Fruit fly (Drosophila melanogaster) whole organism, wandering third instar larva: ENCODE results near the gene CG31007.
A peak's percentile ranks its signal among the peaks of the same experiment; 100 is the strongest.

Experiments used
- Abd-B ChIP-seq: fragments of >200 bp; optimal IDR thresholded peaks from 2 replicates; lab custom pipeline; 2017; ENCODE audit warnings: missing biosample characterization, missing genetic modification characterization
- CG32264 ChIP-seq: fragments of 200-800 bp; sonication (Bioruptor generic); optimal IDR thresholded peaks from 2 replicates; lab custom pipeline; 2016; ENCODE audit warnings: missing biosample characterization, missing genetic modification characterization
- CG9705 ChIP-seq: fragments of 200-800 bp; sonication (Bioruptor generic); optimal IDR thresholded peaks from 2 replicates; lab custom pipeline; 2018; ENCODE audit warnings: missing biosample characterization, mild to moderate bottlenecking, missing genetic modification characterization
- CrebA ChIP-seq: fragments of 200-800 bp; sonication (Bioruptor generic); optimal IDR thresholded peaks from 2 replicates; lab custom pipeline; 2016; ENCODE audit warnings: missing biosample characterization, mild to moderate bottlenecking, missing genetic modification characterization, borderline replicate concordance
- Dfd ChIP-seq: fragments of >200 bp; optimal IDR thresholded peaks from 2 replicates; lab custom pipeline; 2017; ENCODE audit warnings: missing biosample characterization, missing genetic modification characterization
- Dif ChIP-seq: fragments of 200-275, 200-300 bp; sonication (Bioruptor generic); optimal IDR thresholded peaks from 2 replicates; lab custom pipeline; 2018; ENCODE audit warnings: missing biosample characterization, missing genetic modification characterization; ENCODE audit not compliant: partially characterized antibody
- GATAd ChIP-seq: sonication (Bioruptor generic); optimal IDR thresholded peaks from 2 replicates; lab custom pipeline; 2016; ENCODE audit warnings: missing biosample characterization, missing genetic modification characterization
- HLH106 ChIP-seq: fragments of 200-800 bp; optimal IDR thresholded peaks from 3 replicates; lab custom pipeline; 2019; ENCODE audit warnings: missing biosample characterization, mild to moderate bottlenecking, missing genetic modification characterization, moderate library complexity
- Hnf4 ChIP-seq: fragments of 200-800 bp; sonication (Bioruptor generic); optimal IDR thresholded peaks from 2 replicates; lab custom pipeline; 2016; ENCODE audit warnings: missing biosample characterization, mild to moderate bottlenecking, missing genetic modification characterization
- Hr78 ChIP-seq: fragments of >200 bp; optimal IDR thresholded peaks from 2 replicates; lab custom pipeline; 2017; ENCODE audit warnings: missing biosample characterization, missing genetic modification characterization
- Hr83 ChIP-seq: fragments of 200-300 bp; sonication (Bioruptor generic); optimal IDR thresholded peaks from 2 replicates; lab custom pipeline; 2016; ENCODE audit warnings: missing biosample characterization, mild to moderate bottlenecking, missing genetic modification characterization, moderate library complexity; ENCODE audit not compliant: poor library complexity, severe bottlenecking
- Jra ChIP-seq: sonication (Bioruptor generic); optimal IDR thresholded peaks from 2 replicates; lab custom pipeline; 2016; ENCODE audit warnings: missing biosample characterization, missing genetic modification characterization
- Rel ChIP-seq, 2 experiments: fragments of 200-800 bp; sonication (Bioruptor generic) in 1 of 2; optimal IDR thresholded peaks; 2 replicates in 1 of 2; 3 replicates in 1 of 2; lab custom pipeline; 2016 to 2019; ENCODE audit warnings: mild to moderate bottlenecking in 2 of 2, missing biosample characterization in 2 of 2, missing genetic modification characterization in 2 of 2, moderate library complexity in 1 of 2
- Sp1 ChIP-seq: fragments of 200-800 bp; sonication (Bioruptor generic); optimal IDR thresholded peaks from 3 replicates; lab custom pipeline; 2019; ENCODE audit warnings: missing biosample characterization, mild to moderate bottlenecking, missing genetic modification characterization, moderate library complexity
- Vsx2 ChIP-seq: fragments of 200-300, 225-300 bp; sonication (Bioruptor generic); optimal IDR thresholded peaks from 2 replicates; lab custom pipeline; 2018; ENCODE audit warnings: missing biosample characterization, missing genetic modification characterization; ENCODE audit not compliant: partially characterized antibody
- brk ChIP-seq: fragments of 200-800 bp; sonication (Bioruptor generic); optimal IDR thresholded peaks from 2 replicates; lab custom pipeline; 2016; ENCODE audit warnings: missing biosample characterization, mild to moderate bottlenecking, missing genetic modification characterization
- dl ChIP-seq, 2 experiments: fragments of 175-275, 200-275 bp in 1 of 2; fragments of 200-275 bp in 1 of 2; sonication (Bioruptor generic); optimal IDR thresholded peaks; lab custom pipeline; 2018; ENCODE audit warnings: mild to moderate bottlenecking in 2 of 2, missing biosample characterization in 2 of 2, missing genetic modification characterization in 2 of 2, moderate library complexity in 2 of 2; ENCODE audit not compliant: partially characterized antibody in 2 of 2, insufficient read depth in 1 of 2
- dmrt93B ChIP-seq: fragments of 200-800 bp; sonication (Bioruptor generic); optimal IDR thresholded peaks from 2 replicates; lab custom pipeline; 2018; ENCODE audit warnings: missing biosample characterization, mild to moderate bottlenecking, missing genetic modification characterization
- dsf ChIP-seq: sonication (Bioruptor generic); optimal IDR thresholded peaks from 2 replicates; lab custom pipeline; 2016; ENCODE audit warnings: missing biosample characterization, missing genetic modification characterization, borderline replicate concordance
- ey ChIP-seq: fragments of 200-800 bp; sonication (Bioruptor generic); optimal IDR thresholded peaks from 2 replicates; lab custom pipeline; 2016; ENCODE audit warnings: missing biosample characterization, missing genetic modification characterization
- foxo ChIP-seq, 2 experiments: fragments of 200-800 bp; sonication (Bioruptor generic); optimal IDR thresholded peaks; 2 replicates in 1 of 2; 3 replicates in 1 of 2; lab custom pipeline; 2016 to 2017; ENCODE audit warnings: missing biosample characterization in 2 of 2, missing genetic modification characterization in 2 of 2
- jim ChIP-seq: fragments of 175-275, 200-325 bp; sonication (Bioruptor generic); optimal IDR thresholded peaks from 2 replicates; lab custom pipeline; 2016; ENCODE audit warnings: missing biosample characterization, mild to moderate bottlenecking, missing genetic modification characterization
- pan ChIP-seq: fragments of >200 bp; optimal IDR thresholded peaks from 2 replicates; lab custom pipeline; 2017
- psq ChIP-seq: fragments of 200-800 bp; sonication (Bioruptor generic); optimal IDR thresholded peaks from 3 replicates; lab custom pipeline; 2017; ENCODE audit warnings: missing biosample characterization, mild to moderate bottlenecking, missing genetic modification characterization, moderate library complexity
- rgr ChIP-seq: fragments of 200-800 bp; sonication (Bioruptor generic); optimal IDR thresholded peaks from 3 replicates; lab custom pipeline; 2016; ENCODE audit warnings: missing biosample characterization, mild to moderate bottlenecking, missing genetic modification characterization
- sage ChIP-seq: fragments of 200-800 bp; sonication (Bioruptor generic); optimal IDR thresholded peaks from 2 replicates; lab custom pipeline; 2016; ENCODE audit warnings: missing biosample characterization, mild to moderate bottlenecking, missing genetic modification characterization
- tai ChIP-seq: sonication (Bioruptor generic); optimal IDR thresholded peaks from 2 replicates; lab custom pipeline; 2016; ENCODE audit warnings: missing biosample characterization, missing genetic modification characterization
- usp ChIP-seq: fragments of >200 bp; optimal IDR thresholded peaks from 2 replicates; lab custom pipeline; 2017; ENCODE audit warnings: missing biosample characterization, missing genetic modification characterization
- woc ChIP-seq: sonication (Bioruptor generic); optimal IDR thresholded peaks from 2 replicates; lab custom pipeline; 2016; ENCODE audit warnings: missing biosample characterization, mild to moderate bottlenecking, missing genetic modification characterization

CG31007 gene

dm6 chr3R:31016715-31017114 lies 24.5 kb upstream of the CG31007 start, which contains the start of gene 5-HT7:
Gene 5-HT7, minus strand, starts transcription at chr3R:31016875.
- TF ChIP-seq dl (GFP tag; optimal IDR thresholded peaks at IDR 0.05; lab: Kevin White, UChicago; ENCODE audit: insufficient read depth in 1 of 2, partially characterized antibody in 2 of 2) (peak in 1 of 2 experiments; percentile 59), Dif (peak; percentile 38), Dfd (GFP tag; lab: Kevin White, UChicago) (no peak), ey (GFP tag; lab: Kevin White, UChicago) (no peak), Vsx2 (GFP tag; lab: Kevin White, UChicago) (peak; percentile 15), Hr78 (no peak)
- TF ChIP-seq, all 38 proteins: peak for 3

DNA sequence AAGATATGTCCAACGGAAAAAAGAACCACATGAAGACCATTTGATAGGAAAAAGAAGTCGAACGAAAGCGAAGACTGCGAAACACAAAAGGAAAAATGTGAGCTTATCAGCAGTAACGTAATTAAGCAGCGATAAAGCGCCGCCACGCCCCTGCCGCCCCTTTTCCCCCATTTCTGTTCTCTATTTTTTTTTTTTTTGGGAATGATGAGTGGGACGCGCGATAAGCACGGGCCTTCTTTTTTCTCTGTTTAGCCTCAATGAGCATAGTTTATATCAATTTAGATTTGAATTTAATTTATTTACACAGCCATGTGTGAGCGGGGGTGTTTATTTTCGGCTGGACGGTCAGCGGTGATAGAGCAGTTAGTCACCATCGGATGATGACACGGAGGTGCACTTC lies 17.8 kb upstream of the CG31007 start:
- TF ChIP-seq Dfd (GFP tag; lab: Kevin White, UChicago) (no peak), GATAd (GFP tag; lab: Kevin White, UChicago) (no peak)

DNA sequence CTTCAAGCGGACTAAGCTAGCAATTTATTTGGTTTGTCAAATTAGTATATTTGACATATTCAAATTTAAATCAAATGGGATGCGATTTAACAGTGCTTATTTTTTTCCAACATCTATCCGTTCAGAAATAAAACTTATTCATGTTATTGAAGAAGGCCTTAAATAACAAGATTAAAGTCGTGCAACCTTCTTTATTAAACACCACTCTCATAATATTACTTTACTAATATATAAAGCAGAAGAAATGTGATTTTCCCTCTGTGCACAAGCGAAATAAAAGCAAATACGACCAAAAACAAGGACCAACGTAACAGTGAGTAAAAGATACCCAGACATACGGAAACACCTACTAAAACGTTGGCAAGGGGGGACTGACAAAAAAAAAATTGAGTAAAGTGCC lies 14.3 kb upstream of the CG31007 start:
- TF ChIP-seq Jra (GFP tag; lab: Kevin White, UChicago) (no peak), sage (no peak), psq (no peak), Vsx2 (GFP tag; lab: Kevin White, UChicago) (no peak), pan (lab: Kevin White, UChicago) (no peak), CrebA (GFP tag; lab: Kevin White, UChicago) (no peak), CG9705 (no peak), Hr78 (no peak), jim (GFP tag; lab: Kevin White, UChicago) (no peak), Hnf4 (no peak), Sp1 (no peak), HLH106 (tag; lab: Kevin White, UChicago) (no peak), brk (no peak)

DNA sequence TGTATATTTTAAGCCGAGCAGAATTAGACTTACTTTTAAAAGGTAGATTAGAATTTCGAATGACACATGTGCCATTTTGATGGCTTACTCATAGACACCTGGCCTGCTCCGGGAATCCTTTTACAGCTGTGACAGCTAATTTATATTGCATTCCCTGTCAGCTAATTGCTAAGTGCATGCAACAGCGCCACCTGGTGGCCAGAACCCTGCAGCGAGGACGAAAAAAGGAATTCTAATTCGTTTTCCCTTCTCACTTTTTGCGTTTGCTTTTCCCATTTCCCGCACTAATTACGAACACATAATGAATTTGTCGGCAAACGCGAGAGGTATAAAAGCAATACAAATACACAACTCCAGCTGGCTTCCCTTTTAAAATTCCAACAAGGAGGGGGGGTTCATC lies 2.3 kb downstream of the CG31007 start, which contains the start of gene CG31008:
TSS of gene CG31008 (minus strand) at position 59 of the 400 bp plus-strand sequence.
- TF ChIP-seq Jra (GFP tag; lab: Kevin White, UChicago) = no peak
- no peak for TF ChIP-seq Vsx2 (GFP tag; lab: Kevin White, UChicago)
- no peak for TF ChIP-seq jim (GFP tag; lab: Kevin White, UChicago)
- no peak for TF ChIP-seq sage
- TF ChIP-seq CG9705 = no peak
- no peak for TF ChIP-seq Dif
- TF ChIP-seq usp = no peak
- TF ChIP-seq woc (GFP tag; lab: Kevin White, UChicago) = no peak
- TF ChIP-seq pan (lab: Kevin White, UChicago) = no peak
- TF ChIP-seq rgr (GFP tag; lab: Kevin White, UChicago) = no peak
- no peak for TF ChIP-seq Hr78
- TF ChIP-seq Rel (GFP tag; optimal IDR thresholded peaks at IDR 0.05; lab: Kevin White, UChicago) = no peak
- no peak for TF ChIP-seq Rel (tag; optimal IDR thresholded peaks at IDR 0.05; lab: Kevin White, UChicago)
- no peak for TF ChIP-seq ey (GFP tag; lab: Kevin White, UChicago)
- no peak for TF ChIP-seq GATAd (GFP tag; lab: Kevin White, UChicago)

- TF ChIP-seq CG32264 (GFP tag; lab: Kevin White, UChicago) (no peak), Hr78 (no peak), brk (no peak), Jra (GFP tag; lab: Kevin White, UChicago) (no peak), CrebA (GFP tag; lab: Kevin White, UChicago) (no peak), Vsx2 (GFP tag; lab: Kevin White, UChicago) (no peak), dmrt93B (no peak), usp (no peak), Dfd (GFP tag; lab: Kevin White, UChicago) (no peak), Hnf4 (no peak), HLH106 (tag; lab: Kevin White, UChicago) (no peak), foxo (GFP tag; optimal IDR thresholded peaks at IDR 0.05; lab: Kevin White, UChicago) (no peak)
- TF ChIP-seq, all 38 proteins: peak for 0
These were observed 28.0 kb downstream of the CG31007 start, which contains the start of gene Ctr1C for dm6 chr3R:30964220-30964619. Gene Ctr1C, minus strand, starts transcription at chr3R:30964320.

DNA sequence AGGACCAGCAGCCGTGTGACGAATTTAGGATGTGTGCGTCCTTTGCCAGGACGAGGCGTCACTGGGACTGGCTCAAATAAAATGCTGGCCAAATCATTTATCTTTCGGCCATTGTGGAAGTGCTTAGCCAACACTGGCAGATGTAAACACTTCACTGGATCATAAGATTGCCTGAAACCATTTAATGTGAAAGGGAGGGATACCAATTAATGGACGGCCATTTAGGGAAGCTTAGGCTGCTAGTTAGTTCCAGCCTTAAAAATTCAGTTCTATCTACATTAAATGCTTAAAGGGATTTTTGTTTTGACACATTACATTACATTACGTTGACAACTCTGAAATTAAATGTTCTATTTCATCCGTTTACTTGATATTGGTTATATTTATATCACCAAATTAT lies 32.9 kb downstream of the CG31007 start, which contains the start of gene CG15548:
TSS of gene CG15548 (plus strand) at position 301 of the 400 bp plus-strand sequence.
- no peak for TF ChIP-seq HLH106 (tag; lab: Kevin White, UChicago)
- no peak for TF ChIP-seq Hr78
- no peak for TF ChIP-seq Hr83 (GFP tag; lab: Kevin White, UChicago)
- no peak for TF ChIP-seq woc (GFP tag; lab: Kevin White, UChicago)
- TF ChIP-seq dsf (GFP tag; lab: Kevin White, UChicago) = no peak
- TF ChIP-seq jim (GFP tag; lab: Kevin White, UChicago) = no peak
- TF ChIP-seq Dif = no peak
- no peak for TF ChIP-seq Rel (GFP tag; optimal IDR thresholded peaks at IDR 0.05; lab: Kevin White, UChicago)
- no peak for TF ChIP-seq Rel (tag; optimal IDR thresholded peaks at IDR 0.05; lab: Kevin White, UChicago)
- no peak for TF ChIP-seq Vsx2 (GFP tag; lab: Kevin White, UChicago)
- TF ChIP-seq tai (GFP tag; lab: Kevin White, UChicago) = no peak
- TF ChIP-seq Jra (GFP tag; lab: Kevin White, UChicago) = no peak
- no peak for TF ChIP-seq dmrt93B
- no peak for TF ChIP-seq CG32264 (GFP tag; lab: Kevin White, UChicago)
- no peak for TF ChIP-seq Dfd (GFP tag; lab: Kevin White, UChicago)
- no peak for TF ChIP-seq rgr (GFP tag; lab: Kevin White, UChicago)
- TF ChIP-seq CrebA (GFP tag; lab: Kevin White, UChicago) = no peak
- no peak for TF ChIP-seq Abd-B (GFP tag; lab: Kevin White, UChicago)
- TF ChIP-seq, all 38 proteins: peak for 0
